Worm (Caenorhabditis elegans): ENCODE data around the gene gtsf-1.
"Not testable (repeated sequence)": the region's sequence is repeated elsewhere in the genome, so short reads cannot be mapped to it uniquely, and the experiment has no call there.

Gene gtsf-1

DNA sequence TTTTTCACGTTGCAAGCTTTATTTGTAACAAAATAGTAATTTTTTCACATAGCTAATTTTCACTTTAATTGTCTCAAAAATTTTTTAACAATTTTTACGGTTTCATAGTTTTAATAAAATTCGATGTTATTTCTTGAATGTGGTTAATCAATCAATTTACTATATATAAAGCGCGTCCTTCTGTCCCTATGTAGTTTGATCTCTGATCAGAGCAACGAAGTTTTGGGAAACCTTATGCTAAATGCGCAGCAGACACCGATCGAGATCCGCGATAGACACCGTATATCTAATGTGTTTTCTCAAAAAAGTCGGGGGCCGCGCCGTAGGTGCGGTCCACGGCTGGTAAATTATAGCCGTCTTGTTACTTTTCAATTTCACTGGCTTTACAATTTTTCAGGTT, 22.9 kb downstream of the gtsf-1 start:
- TF ChIP-seq elt-3 (tag; optimal IDR thresholded peaks at IDR 0.05) (no peak), ceh-28 (tag; optimal IDR thresholded peaks at IDR 0.05) (no peak), nhr-25 (tag; optimal IDR thresholded peaks at IDR 0.05) (no peak), lin-15B (tag; optimal IDR thresholded peaks at IDR 0.05) (no peak), lin-39 (tag; optimal IDR thresholded peaks at IDR 0.05) (no peak), egl-27 (tag; optimal IDR thresholded peaks at IDR 0.05) (no peak)

- TF ChIP-seq nfya-1 (tag; optimal IDR thresholded peaks at IDR 0.05; ENCODE audit: insufficient read depth); nhr-11 (tag; optimal IDR thresholded peaks at IDR 0.05); nhr-76 (tag; optimal IDR thresholded peaks at IDR 0.05): not testable (repeated sequence)
These were observed 29.6 kb downstream of the gtsf-1 start, which contains the start of gene T06A10.2 for ce11 chrIV:16895288-16895687. Gene T06A10.2 (plus strand): TSS chrIV:16895588.

DNA sequence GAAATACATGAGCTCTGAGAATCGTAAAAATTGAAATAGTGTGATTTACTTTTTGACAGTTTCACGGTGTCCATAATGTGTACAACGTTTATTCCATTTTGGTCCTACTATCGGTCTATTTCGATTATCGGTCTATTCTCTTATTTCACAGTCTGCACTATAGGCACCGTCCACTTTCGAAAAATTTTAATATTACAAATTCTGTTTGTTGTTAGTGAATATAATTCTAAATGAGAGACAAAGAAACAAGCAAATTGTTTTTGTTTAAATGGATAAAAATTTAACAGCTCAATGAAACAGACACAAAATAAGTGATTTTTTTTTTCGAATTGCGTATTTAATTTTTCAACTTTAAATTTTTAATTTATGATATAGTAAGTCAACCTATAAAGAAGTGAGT, 32.6 kb downstream of the gtsf-1 start:
- no peak for TF ChIP-seq mml-1 (tag; optimal IDR thresholded peaks at IDR 0.05)
- TF ChIP-seq eor-1 (tag; optimal IDR thresholded peaks at IDR 0.05), result no peak
- TF ChIP-seq skn-1 (tag; optimal IDR thresholded peaks at IDR 0.05), result no peak
- TF ChIP-seq mdl-1 (tag; optimal IDR thresholded peaks at IDR 0.05), result no peak
- no peak for TF ChIP-seq nhr-237 (tag; optimal IDR thresholded peaks at IDR 0.05)
- no peak for TF ChIP-seq elt-3 (tag; optimal IDR thresholded peaks at IDR 0.05)
- TF ChIP-seq nhr-23 (tag; optimal IDR thresholded peaks at IDR 0.05), result no peak
- no peak for TF ChIP-seq nhr-76 (tag; optimal IDR thresholded peaks at IDR 0.05)
- no peak for TF ChIP-seq egl-5 (tag; optimal IDR thresholded peaks at IDR 0.05)
- no peak for TF ChIP-seq nhr-67 (tag; optimal IDR thresholded peaks at IDR 0.05)
- TF ChIP-seq nfya-1 (tag; optimal IDR thresholded peaks at IDR 0.05; ENCODE audit: insufficient read depth), result no peak

ce11 chrIV:16915751-16916150, 50.1 kb downstream of the gtsf-1 start, which contains the start of gene Y116A8C.3:
Gene Y116A8C.3 (plus strand): TSS chrIV:16916051.
- TF ChIP-seq elt-3 (tag; optimal IDR thresholded peaks at IDR 0.05), result no peak

Measured in whole organism, L3 larva.